Worm (Caenorhabditis elegans) whole organism, L1 larva: Measurements from ENCODE around the gene F55A11.8.
A peak's percentile ranks its signal among the peaks of the same experiment; 100 is the strongest.

Experiments
- C04F5.9 ChIP-seq: sonication (generic microtip); optimal IDR thresholded peaks from 2 replicates; lab custom pipeline; 2016; ENCODE audit warnings: missing genetic modification characterization, missing compliant biosample characterization
- C34B4.2 ChIP-seq: sonication (generic microtip); optimal IDR thresholded peaks from 2 replicates; lab custom pipeline; 2017; ENCODE audit warnings: mild to moderate bottlenecking, missing genetic modification characterization, missing compliant biosample characterization
- aly-2 ChIP-seq: fragments of 150-350 bp; optimal IDR thresholded peaks from 2 replicates; lab custom pipeline; 2014; ENCODE audit warnings: missing biosample characterization, missing genetic modification characterization
- blmp-1 ChIP-seq: fragments of 150-350 bp; optimal IDR thresholded peaks from 2 replicates; lab custom pipeline; 2014; ENCODE audit warnings: missing biosample characterization, missing genetic modification characterization
- ceh-63 ChIP-seq: fragments of 200-800 bp; sonication (Bioruptor generic); optimal IDR thresholded peaks from 2 replicates; lab custom pipeline; 2018; ENCODE audit warnings: mild to moderate bottlenecking, missing genetic modification characterization, missing compliant biosample characterization
- ceh-82 ChIP-seq, 3 experiments: fragments of 150-350 bp in 1 of 3; sonication (generic microtip) in 2 of 3; optimal IDR thresholded peaks; 2 replicates each; lab custom pipeline; 2014 to 2017; ENCODE audit warnings: missing biosample characterization in 3 of 3, missing genetic modification characterization in 3 of 3
- dpl-1 ChIP-seq, 3 experiments: fragments of 150-350 bp in 2 of 3; sonication (generic microtip) in 1 of 3; optimal IDR thresholded peaks; 2 replicates each; lab custom pipeline; 2014 to 2017; ENCODE audit warnings: missing biosample characterization in 3 of 3, missing genetic modification characterization in 3 of 3, missing genetic modification reagents in 3 of 3
- efl-1 ChIP-seq, 4 experiments: fragments of 150-350 bp; optimal IDR thresholded peaks in 3 of 4; peaks in 1 of 4; 1 replicate in 1 of 4; 2 replicates in 3 of 4; lab custom pipeline; 2014; ENCODE audit warnings: missing biosample characterization in 2 of 4, missing genetic modification characterization in 2 of 4, missing genetic modification reagents in 2 of 4
- elt-3 ChIP-seq, 6 experiments: fragments of 150-350 bp in 1 of 6; sonication (generic microtip); optimal IDR thresholded peaks; 2 replicates each; lab custom pipeline; 2017 to 2018; ENCODE audit warnings: missing biosample characterization in 6 of 6, missing genetic modification characterization in 6 of 6, inconsistent platforms in 1 of 6
- ets-5 ChIP-seq: fragments of 200-800 bp; sonication (Bioruptor generic); IDR thresholded peaks from 2 replicates; pipeline ENCODE4 v1.3.6; 2022; ENCODE audit warnings: missing genetic modification characterization, missing compliant biosample characterization
- fkh-4 ChIP-seq: sonication (generic microtip); optimal IDR thresholded peaks from 2 replicates; lab custom pipeline; 2016; ENCODE audit warnings: missing compliant biosample characterization, missing genetic modification characterization, borderline replicate concordance
- fkh-8 ChIP-seq: sonication (generic microtip); optimal IDR thresholded peaks from 2 replicates; lab custom pipeline; 2016; ENCODE audit warnings: mild to moderate bottlenecking, missing genetic modification characterization, missing compliant biosample characterization
- fos-1 ChIP-seq: fragments of 150-350 bp; optimal IDR thresholded peaks from 2 replicates; lab custom pipeline; 2014; ENCODE audit warnings: missing biosample characterization, missing genetic modification characterization
- grh-1 ChIP-seq: fragments of 200-800 bp; sonication (Bioruptor generic); IDR thresholded peaks from 2 replicates; pipeline ENCODE4 v1.3.6; 2022; ENCODE audit warnings: missing genetic modification reagents, missing genetic modification characterization, missing compliant biosample characterization
- hlh-17 ChIP-seq: fragments of 200-800 bp; sonication (Bioruptor generic); optimal IDR thresholded peaks from 2 replicates; lab custom pipeline; 2018; ENCODE audit warnings: missing genetic modification characterization, mild to moderate bottlenecking, missing compliant biosample characterization, moderate library complexity, borderline replicate concordance
- hlh-4 ChIP-seq: sonication (generic microtip); optimal IDR thresholded peaks from 2 replicates; lab custom pipeline; 2016; ENCODE audit warnings: mild to moderate bottlenecking, missing genetic modification characterization, missing compliant biosample characterization
- hpl-2 ChIP-seq: fragments of 150-350 bp; optimal IDR thresholded peaks from 2 replicates; lab custom pipeline; 2014; ENCODE audit warnings: missing biosample characterization, missing genetic modification reagents, missing genetic modification characterization
- irx-1 ChIP-seq: sonication (generic microtip); optimal IDR thresholded peaks from 2 replicates; lab custom pipeline; 2016; ENCODE audit warnings: missing genetic modification characterization, missing compliant biosample characterization
- isw-1 ChIP-seq: fragments of 200-800 bp; sonication (Bioruptor generic); IDR thresholded peaks from 2 replicates; pipeline ENCODE4 v1.3.6; 2022; ENCODE audit warnings: missing genetic modification characterization, missing compliant biosample characterization
- lin-13 ChIP-seq: fragments of 150-350 bp; optimal IDR thresholded peaks from 2 replicates; lab custom pipeline; 2014; ENCODE audit warnings: missing biosample characterization, missing genetic modification reagents, missing genetic modification characterization
- lin-14 ChIP-seq: fragments of 200-800 bp; sonication (Bioruptor generic); optimal IDR thresholded peaks from 2 replicates; lab custom pipeline; 2018; ENCODE audit warnings: mild to moderate bottlenecking, missing genetic modification characterization, moderate library complexity, missing compliant biosample characterization
- lin-15B ChIP-seq: fragments of 150-350 bp; sonication (generic microtip); optimal IDR thresholded peaks from 3 replicates; lab custom pipeline; 2014; ENCODE audit warnings: missing biosample characterization, missing genetic modification characterization
- lin-35 ChIP-seq, 2 experiments: fragments of 150-350 bp; optimal IDR thresholded peaks; 2 replicates each; lab custom pipeline; 2014; ENCODE audit warnings: missing biosample characterization in 2 of 2, missing genetic modification characterization in 2 of 2, missing genetic modification reagents in 2 of 2
- lin-39 ChIP-seq: fragments of 150-350 bp; optimal IDR thresholded peaks from 2 replicates; lab custom pipeline; 2014; ENCODE audit warnings: missing biosample characterization, missing genetic modification reagents, missing genetic modification characterization
- lir-3 ChIP-seq: sonication (generic microtip); optimal IDR thresholded peaks from 2 replicates; lab custom pipeline; 2016; ENCODE audit warnings: mild to moderate bottlenecking, missing genetic modification characterization, moderate library complexity, missing compliant biosample characterization; ENCODE audit not compliant: poor library complexity
- lsy-2 ChIP-seq, 2 experiments: fragments of 150-350 bp; optimal IDR thresholded peaks; 2 replicates each; lab custom pipeline; 2014; ENCODE audit warnings: missing biosample characterization in 2 of 2, missing genetic modification characterization in 2 of 2
- mab-9 ChIP-seq: fragments of 200-800 bp; sonication (Bioruptor generic); IDR thresholded peaks from 2 replicates; pipeline ENCODE4 v1.3.6; 2022; ENCODE audit warnings: missing genetic modification reagents, missing genetic modification characterization, missing compliant biosample characterization
- mdl-1 ChIP-seq, 2 experiments: fragments of 150-350 bp; optimal IDR thresholded peaks; 2 replicates each; lab custom pipeline; 2014 to 2017; ENCODE audit warnings: missing biosample characterization in 2 of 2, missing genetic modification characterization in 2 of 2, inconsistent platforms in 1 of 2
- mef-2 ChIP-seq: fragments of 150-350 bp; optimal IDR thresholded peaks from 2 replicates; lab custom pipeline; 2014; ENCODE audit warnings: missing biosample characterization, missing genetic modification characterization
- mep-1 ChIP-seq: fragments of 150-350 bp; optimal IDR thresholded peaks from 2 replicates; lab custom pipeline; 2014; ENCODE audit warnings: missing biosample characterization, missing genetic modification characterization
- nhr-11 ChIP-seq: fragments of 150-350 bp; optimal IDR thresholded peaks from 2 replicates; lab custom pipeline; 2014; ENCODE audit warnings: missing biosample characterization, missing genetic modification characterization
- nhr-19 ChIP-seq: fragments of 200-800 bp; sonication (Bioruptor generic); conservative IDR thresholded peaks from 2 replicates; pipeline ENCODE4 v1.3.6; 2022; ENCODE audit warnings: missing genetic modification characterization, missing compliant biosample characterization
- nhr-20 ChIP-seq: sonication (generic microtip); optimal IDR thresholded peaks from 2 replicates; lab custom pipeline; 2016; ENCODE audit warnings: mild to moderate bottlenecking, missing genetic modification characterization, missing compliant biosample characterization
- nhr-71 ChIP-seq: sonication (generic microtip); optimal IDR thresholded peaks from 2 replicates; lab custom pipeline; 2016; ENCODE audit warnings: mild to moderate bottlenecking, missing genetic modification characterization, moderate library complexity, missing compliant biosample characterization
- nhr-76 ChIP-seq: sonication (generic microtip); optimal IDR thresholded peaks from 2 replicates; lab custom pipeline; 2017; ENCODE audit warnings: missing biosample characterization, missing genetic modification characterization
- nhr-85 ChIP-seq: sonication (generic microtip); peaks from one replicate; lab custom pipeline; 2016; ENCODE audit warnings: missing genetic modification characterization, inconsistent platforms, missing compliant biosample characterization
- nhr-90 ChIP-seq: sonication (generic microtip); optimal IDR thresholded peaks from 2 replicates; lab custom pipeline; 2016; ENCODE audit warnings: mild to moderate bottlenecking, missing genetic modification characterization, missing compliant biosample characterization; ENCODE audit not compliant: poor library complexity
- rnt-1 ChIP-seq: sonication (generic microtip); optimal IDR thresholded peaks from 2 replicates; lab custom pipeline; 2016; ENCODE audit warnings: mild to moderate bottlenecking, missing genetic modification characterization, moderate library complexity, missing compliant biosample characterization
- snpc-4 ChIP-seq: fragments of 150-350 bp; optimal IDR thresholded peaks from 2 replicates; lab custom pipeline; 2014; ENCODE audit warnings: missing biosample characterization, missing genetic modification characterization
- snu-23 ChIP-seq: sonication (generic microtip); optimal IDR thresholded peaks from 2 replicates; lab custom pipeline; 2016; ENCODE audit warnings: missing genetic modification characterization, missing compliant biosample characterization
- sup-37 ChIP-seq: fragments of 200-800 bp; sonication (Bioruptor generic); optimal IDR thresholded peaks from 2 replicates; lab custom pipeline; 2018; ENCODE audit warnings: mild to moderate bottlenecking, missing genetic modification characterization, missing compliant biosample characterization
- tbx-2 ChIP-seq: sonication (generic microtip); optimal IDR thresholded peaks from 2 replicates; lab custom pipeline; 2016; ENCODE audit warnings: missing genetic modification characterization, missing compliant biosample characterization
- tlp-1 ChIP-seq: fragments of 150-350 bp; optimal IDR thresholded peaks from 2 replicates; lab custom pipeline; 2014; ENCODE audit warnings: missing biosample characterization, missing genetic modification characterization
- unc-130 ChIP-seq: fragments of 150-350 bp; optimal IDR thresholded peaks from 2 replicates; lab custom pipeline; 2017; ENCODE audit warnings: missing biosample characterization, missing genetic modification characterization, inconsistent platforms
- unc-62 ChIP-seq: fragments of 150-350 bp; optimal IDR thresholded peaks from 2 replicates; lab custom pipeline; 2014; ENCODE audit warnings: missing biosample characterization, missing genetic modification reagents, missing genetic modification characterization
- unc-86 ChIP-seq: sonication (generic microtip); optimal IDR thresholded peaks from 2 replicates; lab custom pipeline; 2016; ENCODE audit warnings: missing genetic modification characterization, missing compliant biosample characterization

The F55A11.8 gene

DNA sequence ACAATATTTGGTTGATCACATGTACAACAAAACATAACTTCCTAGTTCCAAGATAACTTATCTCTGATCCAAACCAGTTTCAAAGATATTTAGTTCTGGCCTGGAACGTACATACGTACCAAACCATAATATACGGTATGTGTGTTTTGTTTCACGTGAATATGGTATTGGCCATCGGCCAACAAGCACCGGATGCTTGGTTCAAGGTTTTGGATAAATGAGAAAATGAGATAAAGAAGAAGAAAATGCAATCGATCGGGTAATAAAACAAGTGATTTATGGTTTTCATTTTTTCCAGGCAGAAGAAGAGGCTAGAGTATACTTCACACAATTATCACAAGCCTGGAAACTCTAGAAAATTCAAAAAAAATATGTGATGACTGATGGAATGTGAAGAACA lies 7.4 kb downstream of the F55A11.8 start (continued):
- peak in 1 of 2 experiments; percentile 29 for TF ChIP-seq mdl-1 (tag; optimal IDR thresholded peaks at IDR 0.05; lab: Kevin White, UChicago)
- TF ChIP-seq mef-2 (tag; lab: Kevin White, UChicago), result no peak
- TF ChIP-seq elt-3 (tag; optimal IDR thresholded peaks at IDR 0.05; lab: Kevin White, UChicago), result peak in 2 of 6 experiments; percentile 75 to 87
- TF ChIP-seq nhr-19 (GFP tag; lab: Robert Waterston, UW), result peak; percentile 38
- TF ChIP-seq lsy-2 (tag; optimal IDR thresholded peaks at IDR 0.05; lab: Kevin White, UChicago), result peak in 1 of 2 experiments; percentile 11

DNA sequence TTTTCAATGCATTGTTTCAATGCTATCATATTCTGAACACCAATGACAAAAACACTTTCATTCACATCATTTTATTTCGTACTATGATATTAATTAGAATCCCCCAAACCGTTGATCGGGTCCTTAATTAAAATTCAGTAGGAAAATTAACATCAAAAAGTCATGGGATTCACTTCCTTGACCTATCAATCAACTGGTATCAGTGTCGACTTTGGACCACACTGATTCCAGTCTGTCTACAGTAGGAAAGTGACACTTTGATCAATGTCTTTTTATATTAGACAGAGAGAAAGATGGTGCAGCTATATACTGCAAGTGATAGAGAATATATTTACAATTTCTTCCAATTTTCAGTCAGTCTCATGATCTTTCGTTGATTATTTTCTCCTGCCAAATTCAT lies 8.4 kb downstream of the F55A11.8 start:
- TF ChIP-seq nhr-71 (tag; lab: Kevin White, UChicago), result peak; percentile 59
- no peak for TF ChIP-seq unc-86
- peak; percentile 60 for TF ChIP-seq nhr-20 (tag; lab: Kevin White, UChicago)
- TF ChIP-seq lir-3 (tag; lab: Kevin White, UChicago), result peak; percentile 1
- TF ChIP-seq dpl-1 (GFP tag; optimal IDR thresholded peaks at IDR 0.05; lab: Kevin White, UChicago), result no peak
- no peak for TF ChIP-seq lin-39 (tag; lab: Kevin White, UChicago)
- peak; percentile 28 for TF ChIP-seq blmp-1 (tag; lab: Kevin White, UChicago)
- TF ChIP-seq lin-35 (GFP tag; optimal IDR thresholded peaks at IDR 0.05; lab: Kevin White, UChicago), result peak in 1 of 2 experiments; percentile 31
- TF ChIP-seq lin-13 (GFP tag; lab: Kevin White, UChicago), result no peak
- peak; percentile 34 for TF ChIP-seq lin-14 (GFP tag; lab: Kevin White, UChicago)
- TF ChIP-seq ceh-63 (GFP tag; lab: Kevin White, UChicago), result no peak
- peak; percentile 51 for TF ChIP-seq tbx-2 (tag; lab: Kevin White, UChicago)
- TF ChIP-seq nhr-85 (tag; lab: Kevin White, UChicago), result peak; percentile 91
- no peak for TF ChIP-seq hpl-2 (GFP tag; lab: Kevin White, UChicago)
- peak; percentile 46 for TF ChIP-seq nhr-19 (GFP tag; lab: Robert Waterston, UW)
- no peak for TF ChIP-seq efl-1 (optimal IDR thresholded peaks at IDR 0.05; lab: Kevin White, UChicago)
- TF ChIP-seq efl-1 (GFP tag; optimal IDR thresholded peaks at IDR 0.05 in 1 of 2; lab: Kevin White, UChicago), result no peak
- TF ChIP-seq irx-1 (tag; lab: Kevin White, UChicago), result no peak
- no peak for TF ChIP-seq fkh-4 (tag; lab: Kevin White, UChicago)
- no peak for TF ChIP-seq ets-5 (GFP tag; lab: Robert Waterston, UW)
- TF ChIP-seq tlp-1 (tag; lab: Kevin White, UChicago), result no peak
- peak in 1 of 2 experiments; percentile 58 for TF ChIP-seq lsy-2 (tag; optimal IDR thresholded peaks at IDR 0.05; lab: Kevin White, UChicago)
- TF ChIP-seq unc-130, result peak; percentile 39
- no peak for TF ChIP-seq snpc-4 (tag; lab: Kevin White, UChicago)
- TF ChIP-seq elt-3 (tag; optimal IDR thresholded peaks at IDR 0.05; lab: Kevin White, UChicago), result peak in 5 of 6 experiments; percentile 30 to 90 (median 51)
- peak; percentile 30 for TF ChIP-seq snu-23 (GFP tag; lab: Kevin White, UChicago)
- TF ChIP-seq grh-1 (GFP tag; lab: Robert Waterston, UW), result 0 out of 2 replicates have a peak, but pooled peaks have one; percentile 18

DNA sequence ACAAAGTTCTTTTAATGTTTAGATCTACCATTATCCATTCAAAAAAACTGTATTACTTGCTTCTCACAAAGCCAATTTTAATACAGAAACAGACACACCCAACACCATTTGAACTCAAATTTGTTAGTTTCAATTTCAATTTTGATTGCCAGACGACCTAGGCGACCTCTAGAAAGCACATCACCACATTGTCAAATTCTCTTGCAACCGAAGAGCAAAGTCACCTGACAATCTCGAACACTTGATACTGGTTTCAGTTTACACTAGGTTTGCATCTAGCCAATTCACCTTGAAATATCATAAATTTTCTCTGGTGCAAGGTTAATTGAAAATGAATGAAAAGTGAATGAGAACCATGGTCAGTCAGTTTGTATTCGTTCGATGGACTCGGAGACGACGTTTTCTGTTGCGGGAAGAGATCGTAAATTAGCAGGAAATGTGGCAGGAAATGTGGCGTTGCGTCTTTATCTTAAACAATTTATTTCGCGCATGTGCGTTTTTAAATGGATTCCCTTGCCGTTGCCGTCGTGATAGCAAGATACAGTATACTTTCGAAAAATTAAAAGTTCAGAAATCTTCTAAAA lies 9.4 kb downstream of the F55A11.8 start:
- TF ChIP-seq mep-1 (tag; lab: Kevin White, UChicago) (no peak), hlh-4 (tag; lab: Kevin White, UChicago) (no peak), unc-62 (no peak), unc-130 (no peak), lir-3 (tag; lab: Kevin White, UChicago) (no peak), lin-15B (tag; lab: Kevin White, UChicago) (no peak), nhr-76 (no peak), sup-37 (GFP tag; lab: Kevin White, UChicago) (no peak), C04F5.9 (tag; lab: Kevin White, UChicago) (no peak), C34B4.2 (tag; lab: Kevin White, UChicago) (no peak), lin-39 (tag; lab: Kevin White, UChicago) (no peak), snpc-4 (tag; lab: Kevin White, UChicago) (no peak), mab-9 (GFP tag; lab: Robert Waterston, UW) (no peak), hlh-17 (GFP tag; lab: Kevin White, UChicago) (no peak), aly-2 (no peak), rnt-1 (tag; lab: Kevin White, UChicago) (no peak), lin-14 (GFP tag; lab: Kevin White, UChicago) (peak; percentile 27), nhr-85 (tag; lab: Kevin White, UChicago) (peak; percentile 46), ceh-63 (GFP tag; lab: Kevin White, UChicago) (no peak), nhr-11 (tag; lab: Kevin White, UChicago) (no peak), nhr-90 (tag; lab: Kevin White, UChicago) (no peak), tbx-2 (tag; lab: Kevin White, UChicago) (no peak), fkh-8 (tag; lab: Kevin White, UChicago) (no peak), blmp-1 (tag; lab: Kevin White, UChicago) (peak; percentile 60), fos-1 (tag; lab: Kevin White, UChicago) (no peak), ceh-82 (tag; optimal IDR thresholded peaks at IDR 0.05; lab: Kevin White, UChicago) (no peak), isw-1 (GFP tag; lab: Robert Waterston, UW) (no peak)
